Fruit fly (Drosophila melanogaster): ENCODE measurements around the gene Yp3.

The Yp3 gene

dm6 chrX:13735322-13736173 lies 23.8 kb upstream of the Yp3 start (continued):
- TF ChIP-seq stwl (tag; optimal IDR thresholded peaks at IDR 0.05) (no peak), Eip74EF (GFP tag; optimal IDR thresholded peaks at IDR 0.05) (peak in 1 of 2 experiments; percentile 29), sna (GFP tag; IDR thresholded peaks at IDR 0.05; ENCODE audit: partially characterized antibody) (no peak), CG8281 (tag; optimal IDR thresholded peaks at IDR 0.05) (no peak), CG43689 (GFP tag; IDR thresholded peaks at IDR 0.05) (no peak), MESR4 (GFP tag; optimal IDR thresholded peaks at IDR 0.05) (peak; percentile 38), fru (optimal IDR thresholded peaks at IDR 0.05) (no peak), hkb (optimal IDR thresholded peaks at IDR 0.05) (no peak), hkb (GFP tag; IDR thresholded peaks at IDR 0.05) (0 out of 2 replicates have a peak, but pooled peaks have one; percentile 7), Dref (GFP tag; IDR thresholded peaks at IDR 0.05) (no peak), caup (GFP tag; optimal IDR thresholded peaks at IDR 0.05; ENCODE audit: severe bottlenecking) (peak; percentile 10), Nf-YB (GFP tag; optimal IDR thresholded peaks at IDR 0.05) (peak; percentile 11), CG14441 (GFP tag; IDR thresholded peaks at IDR 0.05) (no peak), crol (GFP tag; IDR thresholded peaks at IDR 0.05) (no peak), CG4617 (GFP tag; optimal IDR thresholded peaks at IDR 0.05; ENCODE audit: borderline replicate concordance) (peak; percentile 79), Gsc (GFP tag; IDR thresholded peaks at IDR 0.05) (no peak), Fer2 (tag; optimal IDR thresholded peaks at IDR 0.05) (no peak), CG4360 (GFP tag; IDR thresholded peaks at IDR 0.05) (0 out of 2 replicates have a peak, but pooled peaks have one; percentile 15), crp (GFP tag; optimal IDR thresholded peaks at IDR 0.05) (peak in 1 of 2 experiments; percentile 26), CG34422 (GFP tag; IDR thresholded peaks at IDR 0.05) (peak; percentile 46; the same call in 1 of the 3 replicates), Ptx1 (GFP tag; IDR thresholded peaks at IDR 0.05) (no peak), abd-A (tag; optimal IDR thresholded peaks at IDR 0.05) (no peak), Lim3 (GFP tag; IDR thresholded peaks at IDR 0.05) (no peak), CG13894 (tag; optimal IDR thresholded peaks at IDR 0.05) (no peak), CG11560 (tag; IDR thresholded peaks at IDR 0.05) (no peak), HLHmδ (GFP tag; optimal IDR thresholded peaks at IDR 0.05) (no peak)

- TF ChIP-seq Hey (tag; optimal IDR thresholded peaks at IDR 0.05) (no peak), Bgb (GFP tag; IDR thresholded peaks at IDR 0.05; ENCODE audit: partially characterized antibody) (peak; percentile 95), Oli (tag; optimal IDR thresholded peaks at IDR 0.05) (no peak), aop (GFP tag; IDR thresholded peaks at IDR 0.05) (no peak), gfzf (GFP tag; optimal IDR thresholded peaks at IDR 0.05) (peak; percentile 48), crol (GFP tag; IDR thresholded peaks at IDR 0.05) (no peak), CG11695 (GFP tag; IDR thresholded peaks at IDR 0.05) (no peak), CG9932 (GFP tag; IDR thresholded peaks at IDR 0.05) (peak; percentile 42; the same call in 1 of the 2 replicates), hbn (GFP tag; IDR thresholded peaks at IDR 0.05; ENCODE audit: partially characterized antibody) (peak; percentile 81), CG10431 (GFP tag; optimal IDR thresholded peaks at IDR 0.05) (no peak), Awh (GFP tag; IDR thresholded peaks at IDR 0.05) (no peak), mld (GFP tag; IDR thresholded peaks at IDR 0.05; ENCODE audit: partially characterized antibody) (peak; percentile 82; the same call in 2 of the 3 replicates), CG34224 (GFP tag; IDR thresholded peaks at IDR 0.05; ENCODE audit: partially characterized antibody) (peak; percentile 78), Opbp (GFP tag; IDR thresholded peaks at IDR 0.05; ENCODE audit: partially characterized antibody) (peak; percentile 92), bbx (GFP tag; IDR thresholded peaks at IDR 0.05; ENCODE audit: partially characterized antibody) (peak; percentile 88), zf30C (GFP tag; optimal IDR thresholded peaks at IDR 0.05) (peak; percentile 28), inv (GFP tag; IDR thresholded peaks at IDR 0.05; ENCODE audit: partially characterized antibody) (peak; percentile 88), crp (GFP tag; optimal IDR thresholded peaks at IDR 0.05) (peak in 1 of 2 experiments; percentile 11), nerfin-2 (GFP tag; IDR thresholded peaks at IDR 0.05; ENCODE audit: partially characterized antibody) (peak; percentile 83), CG33213 (GFP tag; optimal IDR thresholded peaks at IDR 0.05) (peak; percentile 22), grau (tag; optimal IDR thresholded peaks at IDR 0.05) (no peak), sna (GFP tag; IDR thresholded peaks at IDR 0.05; ENCODE audit: partially characterized antibody) (peak; percentile 63), CG1603 (tag; optimal IDR thresholded peaks at IDR 0.05) (peak; percentile 65), HLHmδ (GFP tag; optimal IDR thresholded peaks at IDR 0.05) (no peak), sc (optimal IDR thresholded peaks at IDR 0.05) (no peak), sc (GFP tag; optimal IDR thresholded peaks at IDR 0.05) (no peak)
These were observed 23.2 kb upstream of the Yp3 start, which contains the start of gene g for dm6 chrX:13736174-13736482. TSS of gene g (minus strand) at chrX:13736278.
